Fruit fly (Drosophila melanogaster): Measurements from ENCODE around the gene RabX6.

DNA sequence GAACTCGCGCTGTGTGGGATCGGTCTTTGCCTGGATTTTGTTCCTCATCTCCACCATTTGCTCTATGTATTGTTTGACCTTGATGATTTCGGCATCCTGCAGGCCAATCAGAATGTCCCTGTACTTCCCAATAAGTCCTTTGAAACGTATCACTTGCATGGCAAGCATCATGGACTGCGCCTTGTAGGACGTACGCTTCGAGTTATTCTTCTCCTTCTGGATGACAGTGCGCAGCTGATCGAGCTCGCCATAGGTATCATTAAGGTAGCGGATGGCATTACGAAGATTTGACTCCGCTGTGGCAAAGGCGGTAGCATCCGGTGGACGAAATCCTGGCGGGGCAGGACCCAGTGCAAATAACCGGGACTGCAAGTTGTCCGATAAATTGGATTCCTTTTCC, 19.6 kb downstream of the RabX6 start:
- no peak for TF ChIP-seq Pif1B (GFP tag; optimal IDR thresholded peaks at IDR 0.05)
- no peak for TF ChIP-seq CG13204 (GFP tag; optimal IDR thresholded peaks at IDR 0.05)
- no peak for TF ChIP-seq CG9948 (tag; optimal IDR thresholded peaks at IDR 0.05)
- TF ChIP-seq rn (GFP tag; IDR thresholded peaks at IDR 0.05) = no peak
- TF ChIP-seq CG8301 (tag; optimal IDR thresholded peaks at IDR 0.05) = no peak
- TF ChIP-seq CG14655 (GFP tag; optimal IDR thresholded peaks at IDR 0.05) = no peak
- TF ChIP-seq Ets98B (GFP tag; IDR thresholded peaks at IDR 0.05) = no peak
- TF ChIP-seq CG15710 (tag; optimal IDR thresholded peaks at IDR 0.05) = no peak
- TF ChIP-seq D1 (tag; optimal IDR thresholded peaks at IDR 0.05) = no peak
- no peak for TF ChIP-seq CG8159 (tag; optimal IDR thresholded peaks at IDR 0.05)
- no peak for TF ChIP-seq Pif1A (GFP tag; optimal IDR thresholded peaks at IDR 0.05)
